Worm (Caenorhabditis elegans) whole organism, L4 larva: Measurements from ENCODE around the gene gcy-3.

ENCODE experiments used
- F37D6.2 ChIP-seq: sonication (generic microtip); optimal IDR thresholded peaks from 2 replicates; lab custom pipeline; 2016; ENCODE audit warnings: mild to moderate bottlenecking, missing genetic modification characterization, missing compliant biosample characterization
- F44E2.7 ChIP-seq: fragments of 200-800 bp; sonication (Bioruptor generic); IDR thresholded peaks from 2 replicates; pipeline ENCODE4 v2.1.2; 2022; ENCODE audit warnings: missing genetic modification characterization, missing compliant biosample characterization
- F49E8.2 ChIP-seq: sonication (generic microtip); optimal IDR thresholded peaks from 2 replicates; lab custom pipeline; 2016; ENCODE audit warnings: missing compliant biosample characterization, mild to moderate bottlenecking, missing genetic modification characterization, borderline replicate concordance
- R02D3.7 ChIP-seq: fragments of 150-350 bp; sonication (generic microtip); optimal IDR thresholded peaks from 3 replicates; lab custom pipeline; 2014; ENCODE audit warnings: missing biosample characterization, missing genetic modification characterization
- T26A8.4 ChIP-seq: fragments of 200-800 bp; sonication (Bioruptor generic); IDR thresholded peaks from 2 replicates; pipeline ENCODE4 v1.3.6; 2022; ENCODE audit warnings: missing genetic modification characterization, missing compliant biosample characterization
- Y105C5A.15 ChIP-seq: fragments of 200-800 bp; sonication (Bioruptor generic); IDR thresholded peaks from 2 replicates; pipeline ENCODE4 v1.3.6; 2022; ENCODE audit warnings: missing genetic modification characterization, missing compliant biosample characterization
- Y75B8A.6 ChIP-seq: fragments of 200-800 bp; sonication (Bioruptor generic); IDR thresholded peaks from 2 replicates; pipeline ENCODE4 v1.3.6; 2022; ENCODE audit warnings: missing genetic modification reagents, missing genetic modification characterization, missing compliant biosample characterization
- ZK337.2 ChIP-seq: fragments of 200-800 bp; sonication (Bioruptor generic); IDR thresholded peaks from 2 replicates; pipeline ENCODE4 v1.3.6; 2022; ENCODE audit warnings: missing genetic modification reagents, missing genetic modification characterization, missing compliant biosample characterization
- aha-1 ChIP-seq: fragments of 150-350 bp; peaks from one replicate; lab custom pipeline; 2014; ENCODE audit warnings: missing biosample characterization, missing genetic modification characterization
- arid-1 ChIP-seq: fragments of 200-800 bp; sonication (Bioruptor generic); conservative IDR thresholded peaks from 2 replicates; pipeline ENCODE4 v1.3.6; 2022; ENCODE audit warnings: missing genetic modification reagents, missing genetic modification characterization, missing compliant biosample characterization
- attf-4 ChIP-seq: sonication (generic microtip); optimal IDR thresholded peaks from 3 replicates; lab custom pipeline; 2017; ENCODE audit warnings: missing biosample characterization, missing genetic modification characterization
- ceh-28 ChIP-seq: fragments of 150-350 bp; optimal IDR thresholded peaks from 2 replicates; lab custom pipeline; 2014; ENCODE audit warnings: missing biosample characterization, missing genetic modification reagents, missing genetic modification characterization
- ceh-82 ChIP-seq: sonication (generic microtip); optimal IDR thresholded peaks from 2 replicates; lab custom pipeline; 2017; ENCODE audit warnings: missing biosample characterization, missing genetic modification characterization
- cey-2 ChIP-seq: sonication (generic microtip); optimal IDR thresholded peaks from 3 replicates; lab custom pipeline; 2017; ENCODE audit warnings: missing genetic modification characterization, mild to moderate bottlenecking, missing compliant biosample characterization, antibody characterized with exemption, borderline replicate concordance; ENCODE audit not compliant: insufficient read depth
- daf-8 ChIP-seq: fragments of 200-800 bp; sonication (Bioruptor generic); IDR thresholded peaks from 2 replicates; pipeline ENCODE4 v1.3.6; 2022; ENCODE audit warnings: missing genetic modification characterization, missing compliant biosample characterization
- dmd-6 ChIP-seq: fragments of 200-800 bp; sonication (Bioruptor generic); IDR thresholded peaks from 2 replicates; pipeline ENCODE4 v1.3.6; 2022; ENCODE audit warnings: missing genetic modification reagents, missing genetic modification characterization, missing compliant biosample characterization
- egl-43 ChIP-seq: fragments of 200-800 bp; sonication (Bioruptor generic); IDR thresholded peaks from 2 replicates; pipeline ENCODE4 v1.3.6; 2022; ENCODE audit warnings: missing genetic modification reagents, missing genetic modification characterization, missing compliant biosample characterization
- hlh-30 ChIP-seq: sonication (generic microtip); optimal IDR thresholded peaks from 2 replicates; lab custom pipeline; 2017; ENCODE audit warnings: antibody characterized with exemption, mild to moderate bottlenecking, missing genetic modification characterization, missing compliant biosample characterization; ENCODE audit not compliant: insufficient read depth
- jun-1 ChIP-seq: fragments of 150-350 bp; optimal IDR thresholded peaks from 2 replicates; lab custom pipeline; 2014; ENCODE audit warnings: missing biosample characterization, missing genetic modification reagents, missing genetic modification characterization
- lim-7 ChIP-seq: fragments of 200-800 bp; sonication (Bioruptor generic); IDR thresholded peaks from 2 replicates; pipeline ENCODE4 v1.3.6; 2022; ENCODE audit warnings: missing genetic modification characterization, missing compliant biosample characterization
- lin-1 ChIP-seq: fragments of 200-800 bp; sonication (Bioruptor generic); IDR thresholded peaks from 2 replicates; pipeline ENCODE4 v1.3.6; 2022; ENCODE audit warnings: missing genetic modification reagents, missing genetic modification characterization, missing compliant biosample characterization
- lin-39 ChIP-seq: fragments of 150-350 bp; optimal IDR thresholded peaks from 2 replicates; lab custom pipeline; 2014; ENCODE audit warnings: missing biosample characterization, missing genetic modification reagents, missing genetic modification characterization
- lir-3 ChIP-seq: sonication (generic microtip); optimal IDR thresholded peaks from 2 replicates; lab custom pipeline; 2016; ENCODE audit warnings: mild to moderate bottlenecking, missing genetic modification characterization, missing compliant biosample characterization
- lsy-2 ChIP-seq, 2 experiments: fragments of 150-350 bp in 1 of 2; sonication (generic microtip) in 1 of 2; optimal IDR thresholded peaks; 2 replicates each; lab custom pipeline; 2014 to 2017; ENCODE audit warnings: missing biosample characterization in 2 of 2, missing genetic modification characterization in 2 of 2
- madf-9 ChIP-seq: fragments of 200-800 bp; sonication (Bioruptor generic); conservative IDR thresholded peaks from 2 replicates; pipeline ENCODE4 v1.3.6; 2022; ENCODE audit warnings: missing genetic modification reagents, missing genetic modification characterization, missing compliant biosample characterization
- mdt-29 ChIP-seq: fragments of 200-800 bp; sonication (Bioruptor generic); IDR thresholded peaks from 2 replicates; pipeline ENCODE4 v1.3.6; 2022; ENCODE audit warnings: missing genetic modification reagents, missing genetic modification characterization, missing compliant biosample characterization
- mep-1 ChIP-seq: fragments of 150-350 bp; sonication (generic microtip); optimal IDR thresholded peaks from 3 replicates; lab custom pipeline; 2014; ENCODE audit warnings: missing biosample characterization, missing genetic modification characterization
- mxl-2 ChIP-seq: fragments of 200-800 bp; sonication (Bioruptor generic); conservative IDR thresholded peaks from 2 replicates; pipeline ENCODE4 v1.3.6; 2022; ENCODE audit warnings: missing genetic modification reagents, missing genetic modification characterization, missing compliant biosample characterization
- nhr-10 ChIP-seq: fragments of 150-350 bp; optimal IDR thresholded peaks from 2 replicates; lab custom pipeline; 2014; ENCODE audit warnings: missing biosample characterization, missing genetic modification characterization
- nhr-11 ChIP-seq: fragments of 150-350 bp; optimal IDR thresholded peaks from 2 replicates; lab custom pipeline; 2014; ENCODE audit warnings: missing biosample characterization, missing genetic modification characterization
- nhr-111 ChIP-seq: fragments of 200-800 bp; sonication (Bioruptor generic); optimal IDR thresholded peaks from 2 replicates; lab custom pipeline; 2018; ENCODE audit warnings: mild to moderate bottlenecking, missing genetic modification characterization, missing compliant biosample characterization
- nhr-237 ChIP-seq: sonication (generic microtip); optimal IDR thresholded peaks from 2 replicates; lab custom pipeline; 2017; ENCODE audit warnings: missing biosample characterization, missing genetic modification characterization
- nhr-28 ChIP-seq: fragments of 150-350 bp; optimal IDR thresholded peaks from 2 replicates; lab custom pipeline; 2014; ENCODE audit warnings: missing biosample characterization, missing genetic modification characterization
- nhr-42 ChIP-seq: fragments of 200-800 bp; sonication (Bioruptor generic); IDR thresholded peaks from 2 replicates; pipeline ENCODE4 v1.3.6; 2022; ENCODE audit warnings: missing genetic modification characterization, missing compliant biosample characterization
- nhr-48 ChIP-seq: sonication (generic microtip); optimal IDR thresholded peaks from 2 replicates; lab custom pipeline; 2016; ENCODE audit warnings: mild to moderate bottlenecking, missing genetic modification characterization, missing compliant biosample characterization
- nhr-76 ChIP-seq: fragments of 150-350 bp; optimal IDR thresholded peaks from 2 replicates; lab custom pipeline; 2014; ENCODE audit warnings: missing biosample characterization, missing genetic modification characterization
- pha-4 ChIP-seq, 2 experiments: fragments of 150-350 bp in 1 of 2; fragments of 200-800 bp in 1 of 2; sonication (Bioruptor generic) in 1 of 2; IDR thresholded peaks in 1 of 2; optimal IDR thresholded peaks in 1 of 2; 2 replicates each; pipeline versions ENCODE4 v1.3.6 to Lab custom; 2014 to 2022; ENCODE audit warnings: missing genetic modification characterization in 2 of 2, missing genetic modification reagents in 2 of 2, missing biosample characterization in 1 of 2, missing compliant biosample characterization in 1 of 2
- rbr-2 ChIP-seq: sonication (generic microtip); optimal IDR thresholded peaks from 2 replicates; lab custom pipeline; 2016; ENCODE audit warnings: missing genotype, missing genetic modification characterization, missing compliant biosample characterization
- saeg-2 ChIP-seq: fragments of 200-800 bp; sonication (Bioruptor generic); IDR thresholded peaks from 2 replicates; pipeline ENCODE4 v1.3.6; 2022; ENCODE audit warnings: missing genetic modification reagents, missing genetic modification characterization, missing compliant biosample characterization
- set-16 ChIP-seq: fragments of 200-800 bp; sonication (Bioruptor generic); IDR thresholded peaks from 2 replicates; pipeline ENCODE4 v1.3.6; 2022; ENCODE audit warnings: missing genetic modification reagents, missing genetic modification characterization, missing compliant biosample characterization
- skn-1 ChIP-seq: fragments of 150-350 bp; optimal IDR thresholded peaks from 2 replicates; lab custom pipeline; 2014; ENCODE audit warnings: missing biosample characterization, missing genetic modification characterization
- snpc-1.2 ChIP-seq: fragments of 200-800 bp; sonication (Bioruptor generic); IDR thresholded peaks from 2 replicates; pipeline ENCODE4 v1.3.6; 2022; ENCODE audit warnings: missing genetic modification reagents, missing genetic modification characterization, missing compliant biosample characterization
- snpc-4 ChIP-seq: fragments of 150-350 bp; optimal IDR thresholded peaks from 2 replicates; lab custom pipeline; 2014; ENCODE audit warnings: missing biosample characterization, missing genetic modification characterization
- spr-3 ChIP-seq: fragments of 200-800 bp; sonication (Bioruptor generic); optimal IDR thresholded peaks from 2 replicates; lab custom pipeline; 2018; ENCODE audit warnings: mild to moderate bottlenecking, missing genetic modification characterization, missing compliant biosample characterization
- tag-97 ChIP-seq: fragments of 200-800 bp; sonication (Bioruptor generic); IDR thresholded peaks from 2 replicates; pipeline ENCODE4 v1.3.6; 2022; ENCODE audit warnings: missing genetic modification characterization, missing compliant biosample characterization
- unc-130 ChIP-seq: sonication (generic microtip); optimal IDR thresholded peaks from 2 replicates; lab custom pipeline; 2016; ENCODE audit warnings: missing genetic modification reagents, missing genetic modification characterization, missing compliant biosample characterization
- unc-39 ChIP-seq: sonication (generic microtip); optimal IDR thresholded peaks from 2 replicates; lab custom pipeline; 2017; ENCODE audit warnings: missing biosample characterization, missing genetic modification characterization
- unc-62 ChIP-seq, 3 experiments: fragments of 150-350 bp in 1 of 3; sonication (generic microtip); optimal IDR thresholded peaks in 2 of 3; peaks in 1 of 3; 1 replicate in 1 of 3; 2 replicates in 2 of 3; lab custom pipeline; 2014 to 2017; ENCODE audit warnings: missing biosample characterization in 3 of 3, missing genetic modification characterization in 3 of 3, missing genetic modification reagents in 3 of 3, missing genotype in 1 of 3
- vab-7 ChIP-seq: fragments of 200-800 bp; sonication (Bioruptor generic); IDR thresholded peaks from 2 replicates; pipeline ENCODE4 v1.3.6; 2022; ENCODE audit warnings: missing genetic modification reagents, missing genetic modification characterization, missing compliant biosample characterization
- zfp-3 ChIP-seq: fragments of 200-800 bp; sonication (Bioruptor generic); conservative IDR thresholded peaks from 2 replicates; pipeline ENCODE4 v1.3.6; 2022; ENCODE audit warnings: missing genetic modification reagents, missing genetic modification characterization, missing compliant biosample characterization
- zip-2 ChIP-seq: fragments of 150-350 bp; optimal IDR thresholded peaks from 2 replicates; lab custom pipeline; 2014; ENCODE audit warnings: missing biosample characterization, missing genetic modification characterization
- ztf-7 ChIP-seq: fragments of 150-350 bp; optimal IDR thresholded peaks from 2 replicates; lab custom pipeline; 2014; ENCODE audit warnings: missing biosample characterization, missing genetic modification characterization

Gene gcy-3

DNA sequence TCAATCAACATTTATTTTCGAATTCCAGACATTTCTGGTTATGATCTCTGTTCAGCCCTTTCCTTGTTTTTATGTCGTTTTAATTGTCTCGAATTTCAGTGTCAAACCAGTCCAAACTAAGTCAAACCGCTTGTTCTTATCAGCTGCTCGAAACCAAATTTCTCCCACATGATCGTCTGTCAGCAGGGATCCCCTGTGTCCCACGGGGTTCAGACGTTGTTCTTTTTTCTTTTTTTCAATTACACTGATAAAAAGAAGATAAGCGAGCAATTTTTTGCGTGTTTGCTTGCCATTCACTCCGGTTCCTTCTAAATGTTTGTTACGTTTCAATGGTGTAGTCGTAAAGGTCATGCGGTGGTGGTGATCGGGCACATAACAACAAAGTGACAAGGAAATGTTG is 5.1 kb downstream of the gcy-3 start (continued):
- TF ChIP-seq R02D3.7 (no peak), nhr-76 (tag; lab: Kevin White, UChicago) (no peak), F44E2.7 (GFP tag; lab: Robert Waterston, UW) (no peak), T26A8.4 (GFP tag; lab: Robert Waterston, UW) (no peak), dmd-6 (GFP tag; lab: Robert Waterston, UW) (peak; percentile 91), zip-2 (tag; lab: Kevin White, UChicago) (no peak), lsy-2 (tag; optimal IDR thresholded peaks at IDR 0.05; lab: Kevin White, UChicago) (no peak), skn-1 (tag; lab: Kevin White, UChicago) (no peak), attf-4 (tag; lab: Kevin White, UChicago) (no peak), snpc-1.2 (GFP tag; lab: Robert Waterston, UW) (no peak), nhr-48 (tag; lab: Kevin White, UChicago) (peak; percentile 66), Y75B8A.6 (no peak), daf-8 (GFP tag; lab: Robert Waterston, UW) (no peak), snpc-4 (no peak), ceh-28 (tag; lab: Kevin White, UChicago) (no peak), F49E8.2 (tag; lab: Kevin White, UChicago) (no peak), set-16 (GFP tag; lab: Robert Waterston, UW) (no peak), saeg-2 (GFP tag; lab: Robert Waterston, UW) (0 out of 2 replicates have a peak, but pooled peaks have one; percentile 30), vab-7 (GFP tag; lab: Robert Waterston, UW) (no peak), nhr-42 (GFP tag; lab: Robert Waterston, UW) (no peak), madf-9 (GFP tag; lab: Robert Waterston, UW) (no peak), lin-1 (GFP tag; lab: Robert Waterston, UW) (peak; percentile 57), cey-2 (tag; lab: Kevin White, UChicago) (no peak), ztf-7 (tag; lab: Kevin White, UChicago) (no peak), mxl-2 (GFP tag; lab: Robert Waterston, UW) (no peak), lim-7 (no peak), lin-39 (tag; lab: Kevin White, UChicago) (no peak), rbr-2 (tag; lab: Kevin White, UChicago) (no peak), unc-130 (GFP tag; lab: Kevin White, UChicago) (no peak), nhr-11 (tag; lab: Kevin White, UChicago) (peak; percentile 72), pha-4 (GFP tag; IDR thresholded peaks at IDR 0.05; lab: Robert Waterston, UW) (no peak), pha-4 (tag; optimal IDR thresholded peaks at IDR 0.05; lab: Kevin White, UChicago) (no peak), ceh-82 (no peak), lir-3 (tag; lab: Kevin White, UChicago) (no peak), hlh-30 (tag; lab: Kevin White, UChicago) (peak; percentile 85), ZK337.2 (GFP tag; lab: Robert Waterston, UW) (no peak), egl-43 (no peak), nhr-10 (tag; lab: Kevin White, UChicago) (peak; percentile 60), unc-39 (tag; lab: Kevin White, UChicago) (no peak), F37D6.2 (no peak), nhr-237 (tag; lab: Kevin White, UChicago) (no peak), tag-97 (no peak), Y105C5A.15 (GFP tag; lab: Robert Waterston, UW) (no peak), jun-1 (tag; lab: Kevin White, UChicago) (no peak), mdt-29 (GFP tag; lab: Robert Waterston, UW) (peak; percentile 61; the same call in 1 of the 2 replicates), arid-1 (no peak), unc-62 (GFP tag; optimal IDR thresholded peaks at IDR 0.05 in 1 of 2; lab: Kevin White, UChicago) (peak in 1 of 2 experiments; percentile 55), unc-62 (tag; optimal IDR thresholded peaks at IDR 0.05; lab: Kevin White, UChicago) (no peak), zfp-3 (GFP tag; lab: Robert Waterston, UW) (no peak), mep-1 (no peak), nhr-28 (peak; percentile 71), spr-3 (no peak), aha-1 (tag; lab: Kevin White, UChicago) (peak; percentile 35), nhr-111 (GFP tag; lab: Kevin White, UChicago) (no peak)
